Worm (Caenorhabditis elegans): ENCODE results near the gene ptb-1.

The ptb-1 gene

DNA sequence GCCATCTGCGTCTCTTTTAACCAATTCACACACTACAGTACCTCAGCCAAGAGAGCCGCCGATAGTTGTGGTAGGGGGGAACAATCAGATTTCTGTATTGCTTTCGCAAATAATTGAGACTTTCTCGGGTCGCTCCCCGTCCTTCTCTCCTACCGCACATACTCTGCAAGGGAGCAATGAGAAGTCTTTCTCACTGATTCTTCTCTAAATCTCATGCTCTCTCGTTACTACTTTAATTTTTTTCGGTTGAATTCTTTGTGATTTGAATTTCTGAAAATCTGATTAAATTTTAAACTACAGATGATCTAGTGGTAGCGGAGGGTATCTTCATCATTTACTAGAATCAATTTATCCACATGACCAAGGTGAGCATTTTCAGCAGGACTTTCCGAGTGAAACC, at the start of gene ptb-1:
Gene ptb-1, plus strand, starts transcription at position 301 of the 400 bp plus-strand sequence.
- TF ChIP-seq tra-4 (tag; optimal IDR thresholded peaks at IDR 0.05): no peak
- no peak for TF ChIP-seq pes-1 (GFP tag; IDR thresholded peaks at IDR 0.05)
- no peak for TF ChIP-seq ets-7 (tag; optimal IDR thresholded peaks at IDR 0.05)
- no peak for TF ChIP-seq tbx-37 (GFP tag; conservative IDR thresholded peaks at IDR 0.05)
- no peak for TF ChIP-seq hnd-1 (tag; optimal IDR thresholded peaks at IDR 0.05)
- TF ChIP-seq flt-1 (GFP tag; IDR thresholded peaks at IDR 0.05): no peak
- TF ChIP-seq B0310.2 (tag; optimal IDR thresholded peaks at IDR 0.05): no peak
- TF ChIP-seq sea-1 (GFP tag; conservative IDR thresholded peaks at IDR 0.05): no peak
- TF ChIP-seq hmg-4 (GFP tag; optimal IDR thresholded peaks at IDR 0.05): no peak

DNA sequence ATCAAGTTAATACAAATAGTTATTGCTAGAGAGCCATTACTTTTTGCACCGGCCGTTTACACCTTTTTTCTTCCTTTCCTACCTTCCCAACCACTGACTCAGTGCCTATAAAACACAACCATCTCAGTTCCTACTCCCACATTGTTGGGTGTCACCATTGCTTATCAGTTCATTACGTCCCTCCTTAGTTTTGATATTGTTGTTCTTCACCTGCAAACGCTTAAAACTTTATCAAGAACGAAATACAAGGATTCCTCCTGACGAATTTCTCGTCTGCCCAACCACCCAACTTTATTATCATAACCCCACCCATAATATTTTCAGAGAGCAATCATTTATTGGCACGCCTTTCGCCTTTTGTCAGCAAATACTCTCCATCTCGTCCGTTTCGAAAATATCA, 48.3 kb upstream of the ptb-1 start:
- no peak for TF ChIP-seq hnd-1 (tag; optimal IDR thresholded peaks at IDR 0.05)
- no peak for TF ChIP-seq ama-1 (optimal IDR thresholded peaks at IDR 0.05)
- no peak for TF ChIP-seq ceh-36 (tag; optimal IDR thresholded peaks at IDR 0.05)
- no peak for TF ChIP-seq ceh-13 (GFP tag; optimal IDR thresholded peaks at IDR 0.05)
- TF ChIP-seq hmbx-1 (tag; optimal IDR thresholded peaks at IDR 0.05): no peak
- no peak for TF ChIP-seq ets-7 (tag; optimal IDR thresholded peaks at IDR 0.05)
- no peak for TF ChIP-seq aly-1 (tag; optimal IDR thresholded peaks at IDR 0.05)
- TF ChIP-seq tra-4 (tag; optimal IDR thresholded peaks at IDR 0.05): no peak
- no peak for TF ChIP-seq scrt-1 (GFP tag; IDR thresholded peaks at IDR 0.05)
- no peak for TF ChIP-seq flt-1 (GFP tag; IDR thresholded peaks at IDR 0.05)
- no peak for TF ChIP-seq pes-1 (GFP tag; IDR thresholded peaks at IDR 0.05)
- TF ChIP-seq tbx-37 (GFP tag; conservative IDR thresholded peaks at IDR 0.05): no peak
- TF ChIP-seq B0310.2 (tag; optimal IDR thresholded peaks at IDR 0.05): no peak
- TF ChIP-seq sea-1 (GFP tag; conservative IDR thresholded peaks at IDR 0.05): no peak
- no peak for TF ChIP-seq F13C5.2 (tag; optimal IDR thresholded peaks at IDR 0.05)
- no peak for TF ChIP-seq tbx-11 (GFP tag; IDR thresholded peaks at IDR 0.05)
- TF ChIP-seq hmg-4 (GFP tag; optimal IDR thresholded peaks at IDR 0.05): no peak

DNA sequence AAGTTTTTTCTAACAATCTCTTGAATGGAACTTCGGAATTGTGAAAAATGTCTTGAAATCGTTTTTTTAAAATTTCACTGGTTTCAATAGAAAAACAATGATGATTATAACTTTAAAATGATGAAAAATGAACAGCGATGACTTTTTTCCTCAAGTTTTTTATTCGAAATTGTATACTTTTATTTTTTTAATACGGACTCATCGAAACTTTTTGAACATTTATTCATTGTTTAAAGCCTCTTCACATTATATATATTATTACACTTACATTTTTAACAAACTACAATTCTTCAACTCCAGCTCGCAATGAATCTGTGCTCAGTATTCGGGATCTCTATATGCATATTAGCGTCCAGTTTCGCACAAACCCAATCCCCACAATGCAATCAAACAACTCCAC, 47.4 kb upstream of the ptb-1 start, which contains the start of gene M28.8:
Gene M28.8, plus strand, starts transcription at position 301 of the 400 bp plus-strand sequence.
- TF ChIP-seq ceh-13 (GFP tag; optimal IDR thresholded peaks at IDR 0.05) (no peak), aly-1 (tag; optimal IDR thresholded peaks at IDR 0.05) (no peak), hmbx-1 (tag; optimal IDR thresholded peaks at IDR 0.05) (no peak)

DNA sequence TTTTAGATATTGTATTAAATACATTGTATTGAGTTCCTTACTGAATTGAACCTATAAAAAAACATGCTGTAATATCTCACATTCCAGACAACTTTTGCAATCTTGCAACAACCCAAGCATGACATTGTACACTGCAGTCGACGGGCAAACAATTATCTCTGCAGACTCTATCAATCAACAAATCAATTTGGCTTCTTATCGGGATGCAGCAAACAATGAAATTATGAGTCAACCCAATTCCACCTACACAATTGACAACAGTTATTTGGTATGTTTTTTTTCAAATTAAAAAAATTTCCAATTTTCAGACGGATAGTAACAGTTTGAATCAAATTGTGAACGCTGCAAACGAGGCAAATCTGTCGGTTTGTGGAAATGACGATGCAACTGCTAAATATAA, 44.5 kb upstream of the ptb-1 start:
- TF ChIP-seq flt-1 (GFP tag; IDR thresholded peaks at IDR 0.05): no peak

DNA sequence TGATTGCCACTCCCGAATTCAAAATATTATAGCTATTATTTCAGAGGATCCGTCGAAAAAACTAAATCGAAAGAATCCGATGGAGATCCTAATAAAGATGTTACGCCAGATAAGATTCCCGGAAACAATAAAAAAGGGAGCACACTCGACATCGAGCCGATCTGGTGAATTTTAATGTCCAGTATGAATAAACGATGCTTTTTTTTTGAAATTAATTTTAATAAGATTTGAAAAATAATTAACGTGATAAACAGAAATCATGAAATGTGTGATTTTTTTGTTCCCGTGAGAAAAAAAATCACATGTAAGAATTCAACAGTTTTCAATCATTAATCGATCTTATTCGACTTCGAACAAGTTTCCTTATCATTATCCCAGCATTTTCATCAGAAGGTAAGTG, 36.3 kb upstream of the ptb-1 start, which contains the start of gene M28.9:
Gene M28.9, plus strand, starts transcription at position 301 of the 400 bp plus-strand sequence.
- TF ChIP-seq tra-4 (tag; optimal IDR thresholded peaks at IDR 0.05) (no peak), hmg-4 (GFP tag; optimal IDR thresholded peaks at IDR 0.05) (no peak), sea-1 (GFP tag; conservative IDR thresholded peaks at IDR 0.05) (no peak), hnd-1 (tag; optimal IDR thresholded peaks at IDR 0.05) (no peak), B0310.2 (tag; optimal IDR thresholded peaks at IDR 0.05) (no peak), flt-1 (GFP tag; IDR thresholded peaks at IDR 0.05) (no peak), F13C5.2 (tag; optimal IDR thresholded peaks at IDR 0.05) (no peak), hmbx-1 (tag; optimal IDR thresholded peaks at IDR 0.05) (no peak), ceh-13 (GFP tag; optimal IDR thresholded peaks at IDR 0.05) (no peak), aly-1 (tag; optimal IDR thresholded peaks at IDR 0.05) (no peak), tbx-11 (GFP tag; IDR thresholded peaks at IDR 0.05) (no peak), tbx-37 (GFP tag; conservative IDR thresholded peaks at IDR 0.05) (no peak), ets-7 (tag; optimal IDR thresholded peaks at IDR 0.05) (no peak), scrt-1 (GFP tag; IDR thresholded peaks at IDR 0.05) (no peak), ama-1 (optimal IDR thresholded peaks at IDR 0.05) (no peak), pes-1 (GFP tag; IDR thresholded peaks at IDR 0.05) (no peak), ceh-36 (tag; optimal IDR thresholded peaks at IDR 0.05) (no peak)

DNA sequence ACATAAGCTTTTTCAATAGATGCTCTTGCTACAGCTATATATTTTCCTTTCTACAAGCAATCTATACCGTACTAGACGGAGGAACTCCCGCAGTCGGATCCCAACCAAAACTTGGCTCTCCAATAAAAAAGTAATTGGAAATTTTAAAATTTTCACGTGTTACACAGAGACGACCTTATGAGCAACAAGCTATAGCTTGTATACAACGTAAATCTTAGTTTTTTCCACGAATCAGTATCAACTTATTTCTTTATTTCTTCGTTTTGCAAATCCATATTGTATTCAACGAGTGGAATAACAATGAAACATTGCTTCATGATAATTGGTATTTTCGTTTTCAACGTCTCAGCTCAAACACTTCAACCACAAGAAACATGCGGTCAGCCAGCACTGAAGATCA, 32.0 kb upstream of the ptb-1 start, which contains the start of gene M28.4:
Gene M28.4, plus strand, starts transcription at position 301 of the 400 bp plus-strand sequence.
- TF ChIP-seq ama-1 (optimal IDR thresholded peaks at IDR 0.05) (no peak), tbx-37 (GFP tag; conservative IDR thresholded peaks at IDR 0.05) (no peak), F13C5.2 (tag; optimal IDR thresholded peaks at IDR 0.05) (no peak), ets-7 (tag; optimal IDR thresholded peaks at IDR 0.05) (no peak), pes-1 (GFP tag; IDR thresholded peaks at IDR 0.05) (no peak), B0310.2 (tag; optimal IDR thresholded peaks at IDR 0.05) (no peak), hnd-1 (tag; optimal IDR thresholded peaks at IDR 0.05) (no peak), sea-1 (GFP tag; conservative IDR thresholded peaks at IDR 0.05) (no peak), tra-4 (tag; optimal IDR thresholded peaks at IDR 0.05) (no peak), ceh-36 (tag; optimal IDR thresholded peaks at IDR 0.05) (no peak), hmg-4 (GFP tag; optimal IDR thresholded peaks at IDR 0.05) (no peak), ceh-13 (GFP tag; optimal IDR thresholded peaks at IDR 0.05) (no peak), aly-1 (tag; optimal IDR thresholded peaks at IDR 0.05) (no peak), hmbx-1 (tag; optimal IDR thresholded peaks at IDR 0.05) (no peak), tbx-11 (GFP tag; IDR thresholded peaks at IDR 0.05) (no peak), flt-1 (GFP tag; IDR thresholded peaks at IDR 0.05) (no peak)

DNA sequence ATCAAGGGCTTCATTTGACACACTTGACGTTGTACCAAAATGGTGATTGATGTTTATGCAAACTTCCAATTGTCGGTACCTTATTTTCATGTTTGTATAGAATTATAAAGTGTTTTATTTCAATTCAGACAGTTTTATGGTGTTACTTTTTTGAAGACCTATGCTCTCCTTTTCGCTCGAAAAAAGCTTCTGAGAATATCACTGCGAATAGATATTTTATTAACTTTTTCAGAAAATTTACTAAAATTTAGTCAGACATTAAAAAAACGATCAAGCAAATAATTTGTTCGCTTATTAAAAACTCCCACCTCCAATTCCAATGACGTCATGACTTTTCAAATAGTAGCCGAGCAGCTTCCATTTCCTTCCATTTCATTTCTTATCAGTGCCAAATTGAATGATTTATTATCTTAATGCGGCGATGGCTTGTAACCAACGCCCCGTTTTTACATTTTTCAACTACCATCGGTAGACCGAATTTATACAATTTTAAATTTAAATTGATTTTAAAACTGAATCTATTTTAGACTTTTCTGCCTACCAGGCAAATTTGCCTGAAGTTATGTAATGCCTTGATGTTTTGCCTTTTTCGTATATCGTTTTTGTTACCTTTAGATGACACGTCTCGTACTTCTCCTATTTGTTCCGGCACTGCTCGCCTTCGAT, 28.4 kb upstream of the ptb-1 start, which contains the start of gene M28.10:
Gene M28.10, plus strand, starts transcription at position 616 of the 666 bp plus-strand sequence.
- no peak for TF ChIP-seq ceh-13 (GFP tag; optimal IDR thresholded peaks at IDR 0.05)
- no peak for TF ChIP-seq aly-1 (tag; optimal IDR thresholded peaks at IDR 0.05)
- TF ChIP-seq sea-1 (GFP tag; conservative IDR thresholded peaks at IDR 0.05): no peak
- no peak for TF ChIP-seq flt-1 (GFP tag; IDR thresholded peaks at IDR 0.05)
- no peak for TF ChIP-seq hmg-4 (GFP tag; optimal IDR thresholded peaks at IDR 0.05)
- no peak for TF ChIP-seq pes-1 (GFP tag; IDR thresholded peaks at IDR 0.05)
- TF ChIP-seq scrt-1 (GFP tag; IDR thresholded peaks at IDR 0.05): no peak
- no peak for TF ChIP-seq B0310.2 (tag; optimal IDR thresholded peaks at IDR 0.05)
- TF ChIP-seq tbx-11 (GFP tag; IDR thresholded peaks at IDR 0.05): no peak
- TF ChIP-seq ceh-36 (tag; optimal IDR thresholded peaks at IDR 0.05): no peak
- no peak for TF ChIP-seq tbx-37 (GFP tag; conservative IDR thresholded peaks at IDR 0.05)
- no peak for TF ChIP-seq tra-4 (tag; optimal IDR thresholded peaks at IDR 0.05)
- TF ChIP-seq ets-7 (tag; optimal IDR thresholded peaks at IDR 0.05): no peak
- TF ChIP-seq F13C5.2 (tag; optimal IDR thresholded peaks at IDR 0.05): no peak
- TF ChIP-seq hmbx-1 (tag; optimal IDR thresholded peaks at IDR 0.05): no peak
- TF ChIP-seq hnd-1 (tag; optimal IDR thresholded peaks at IDR 0.05): no peak
- no peak for TF ChIP-seq ama-1 (optimal IDR thresholded peaks at IDR 0.05)
